Fruit fly (Drosophila melanogaster) whole organism, embryonic: ENCODE data around the gene CG32483.

Source experiments
- Ada2b ChIP-seq: fragments of 200-800 bp; sonication (Bioruptor generic); IDR thresholded peaks from 2 replicates; pipeline ENCODE4 v1.3.6; 2022; ENCODE audit warnings: missing biosample characterization, missing genetic modification characterization
- Bgb ChIP-seq: fragments of 200-800 bp; sonication (Bioruptor generic); IDR thresholded peaks from 2 replicates; pipeline ENCODE4 v1.3.6; 2022; ENCODE audit warnings: missing biosample characterization, missing genetic modification characterization; ENCODE audit not compliant: partially characterized antibody
- BtbVII ChIP-seq: fragments of 200-800 bp; sonication (Bioruptor generic); optimal IDR thresholded peaks from 3 replicates; lab custom pipeline; 2017; ENCODE audit warnings: missing biosample characterization, mild to moderate bottlenecking, missing genetic modification characterization
- CG12104 ChIP-seq: fragments of 200-800 bp; sonication (Bioruptor generic); optimal IDR thresholded peaks from 3 replicates; lab custom pipeline; 2016; ENCODE audit warnings: missing biosample characterization, missing genetic modification characterization
- CG12659 ChIP-seq: fragments of 200-800 bp; sonication (Bioruptor generic); optimal IDR thresholded peaks from 3 replicates; lab custom pipeline; 2017; ENCODE audit warnings: mild to moderate bottlenecking, missing biosample characterization, missing genetic modification reagents, missing genetic modification characterization
- CG13424 ChIP-seq: fragments of 200-800 bp; sonication (Bioruptor generic); optimal IDR thresholded peaks from 2 replicates; lab custom pipeline; 2019; ENCODE audit warnings: missing biosample characterization, mild to moderate bottlenecking, missing genetic modification characterization, moderate library complexity
- CG13775 ChIP-seq: fragments of 200-800 bp; sonication (Bioruptor generic); optimal IDR thresholded peaks from 3 replicates; lab custom pipeline; 2017; ENCODE audit warnings: missing biosample characterization, mild to moderate bottlenecking, missing genetic modification characterization
- CG14050 ChIP-seq: fragments of 200-800 bp; sonication (Bioruptor generic); IDR thresholded peaks from 3 replicates; pipeline ENCODE4 v1.3.6; 2022; ENCODE audit warnings: missing biosample characterization, missing genetic modification characterization
- CG1602 ChIP-seq: fragments of 200-800 bp; sonication (Bioruptor generic); optimal IDR thresholded peaks from 3 replicates; lab custom pipeline; 2016; ENCODE audit warnings: missing biosample characterization, missing genetic modification characterization
- CG16863 ChIP-seq: fragments of 200-800 bp; sonication (Bioruptor generic); optimal IDR thresholded peaks from 3 replicates; lab custom pipeline; 2016; ENCODE audit warnings: missing biosample characterization, missing genetic modification characterization
- CG18011 ChIP-seq: fragments of 200-800 bp; sonication (Bioruptor generic); optimal IDR thresholded peaks from 2 replicates; lab custom pipeline; 2017; ENCODE audit warnings: missing biosample characterization, missing genetic modification characterization, mild to moderate bottlenecking, moderate library complexity, missing genotype
- CG2678 ChIP-seq: fragments of 200-800 bp; sonication (Bioruptor generic); optimal IDR thresholded peaks from 3 replicates; lab custom pipeline; 2019; ENCODE audit warnings: missing biosample characterization, mild to moderate bottlenecking, missing genetic modification characterization, moderate library complexity
- CG3163 ChIP-seq: fragments of 200-800 bp; sonication (Bioruptor generic); optimal IDR thresholded peaks from 3 replicates; lab custom pipeline; 2016; ENCODE audit warnings: missing biosample characterization, missing genetic modification characterization
- CG3838 ChIP-seq: fragments of 200-800 bp; sonication (Bioruptor generic); optimal IDR thresholded peaks from 3 replicates; lab custom pipeline; 2016; ENCODE audit warnings: missing biosample characterization, missing genetic modification characterization
- CG5953 ChIP-seq: fragments of 200-800 bp; sonication (Bioruptor generic); IDR thresholded peaks from 2 replicates; pipeline ENCODE4 v1.3.6; 2022; ENCODE audit warnings: missing biosample characterization, missing genetic modification characterization
- CG6654 ChIP-seq: fragments of 200-800 bp; sonication (Bioruptor generic); optimal IDR thresholded peaks from 2 replicates; lab custom pipeline; 2017; ENCODE audit warnings: missing biosample characterization, mild to moderate bottlenecking, missing genetic modification characterization
- CG6791 ChIP-seq: fragments of 200-800 bp; sonication (Bioruptor generic); IDR thresholded peaks from 3 replicates; pipeline ENCODE4 v1.3.6; 2022; ENCODE audit warnings: missing biosample characterization, missing genetic modification characterization; ENCODE audit not compliant: partially characterized antibody
- CG6813 ChIP-seq: fragments of 200-800 bp; sonication (Bioruptor generic); optimal IDR thresholded peaks from 2 replicates; lab custom pipeline; 2017; ENCODE audit warnings: missing biosample characterization, missing genetic modification characterization, mild to moderate bottlenecking, moderate library complexity, missing genetic modification reagents
- CTCF ChIP-seq: fragments of 200-800 bp; sonication (Bioruptor generic); optimal IDR thresholded peaks from 2 replicates; lab custom pipeline; 2017; ENCODE audit warnings: missing biosample characterization, mild to moderate bottlenecking, missing genetic modification characterization, moderate library complexity
- Dfd ChIP-seq, 2 experiments: fragments of >200 bp; optimal IDR thresholded peaks; 2 replicates each; lab custom pipeline; 2017; ENCODE audit warnings: missing biosample characterization in 2 of 2, missing genetic modification characterization in 2 of 2
- Dll ChIP-seq: fragments of 200-800 bp; sonication (Bioruptor generic); IDR thresholded peaks from 4 replicates; pipeline ENCODE4 v1.3.6; 2022; ENCODE audit warnings: missing biosample characterization, missing genetic modification characterization; ENCODE audit not compliant: partially characterized antibody
- ERR ChIP-seq: fragments of 200-800 bp; sonication (Bioruptor generic); optimal IDR thresholded peaks from 2 replicates; lab custom pipeline; 2016; ENCODE audit warnings: missing biosample characterization, missing genetic modification characterization
- Fer1 ChIP-seq: fragments of 200-800 bp; sonication (Bioruptor generic); optimal IDR thresholded peaks from 2 replicates; lab custom pipeline; 2017; ENCODE audit warnings: missing biosample characterization, mild to moderate bottlenecking, missing genetic modification characterization
- H2.0 ChIP-seq: fragments of 200-800 bp; sonication (Bioruptor generic); IDR thresholded peaks from 2 replicates; pipeline ENCODE4 v1.3.6; 2022; ENCODE audit warnings: missing biosample characterization, missing genetic modification characterization
- Hand ChIP-seq: fragments of 200-800 bp; sonication (Bioruptor generic); optimal IDR thresholded peaks from 2 replicates; lab custom pipeline; 2017; ENCODE audit warnings: mild to moderate bottlenecking, missing biosample characterization, missing genetic modification reagents, missing genetic modification characterization
- HmgZ ChIP-seq: fragments of 200-800 bp; sonication (Bioruptor generic); optimal IDR thresholded peaks from 2 replicates; lab custom pipeline; 2018; ENCODE audit warnings: missing biosample characterization, mild to moderate bottlenecking, missing genetic modification characterization
- Lim3 ChIP-seq: fragments of 200-800 bp; sonication (Bioruptor generic); IDR thresholded peaks from 2 replicates; pipeline ENCODE4 v1.3.6; 2022; ENCODE audit warnings: missing biosample characterization, missing genetic modification characterization
- Myb ChIP-seq: fragments of 200-800 bp; sonication (Bioruptor generic); optimal IDR thresholded peaks from 2 replicates; lab custom pipeline; 2016; ENCODE audit warnings: missing biosample characterization, missing genetic modification characterization
- Poxn ChIP-seq: fragments of 200-800 bp; sonication (Bioruptor generic); IDR thresholded peaks from 2 replicates; pipeline ENCODE4 v1.3.6; 2022; ENCODE audit warnings: missing biosample characterization, missing genetic modification characterization
- Scr ChIP-seq: fragments of 200-800 bp; sonication (Bioruptor generic); IDR thresholded peaks from 2 replicates; pipeline ENCODE4 v1.3.6; 2022; ENCODE audit warnings: missing biosample characterization, missing genetic modification characterization; ENCODE audit not compliant: partially characterized antibody
- Stat92E ChIP-seq, 3 experiments: fragments of >200 bp in 2 of 3; fragments of 200-800 bp in 1 of 3; sonication (Bioruptor generic) in 1 of 3; optimal IDR thresholded peaks; 2 replicates each; lab custom pipeline; 2017 to 2019; ENCODE audit warnings: missing biosample characterization in 3 of 3, missing genetic modification characterization in 3 of 3, mild to moderate bottlenecking in 1 of 3, moderate library complexity in 1 of 3
- amos ChIP-seq: fragments of 200-800 bp; sonication (Bioruptor generic); IDR thresholded peaks from 2 replicates; pipeline ENCODE4 v1.3.6; 2022; ENCODE audit warnings: missing biosample characterization, missing genetic modification characterization; ENCODE audit not compliant: partially characterized antibody
- ap ChIP-seq: fragments of 200-800 bp; sonication (Bioruptor generic); IDR thresholded peaks from 2 replicates; pipeline ENCODE4 v1.3.6; 2022; ENCODE audit warnings: missing biosample characterization, missing genetic modification characterization
- bbx ChIP-seq: fragments of 200-800 bp; sonication (Bioruptor generic); IDR thresholded peaks from 2 replicates; pipeline ENCODE4 v1.3.6; 2022; ENCODE audit warnings: missing biosample characterization, missing genetic modification characterization; ENCODE audit not compliant: partially characterized antibody
- caup ChIP-seq: fragments of 200-800 bp; sonication (Bioruptor generic); optimal IDR thresholded peaks from 3 replicates; lab custom pipeline; 2017; ENCODE audit warnings: missing biosample characterization, mild to moderate bottlenecking, missing genetic modification characterization, moderate library complexity; ENCODE audit not compliant: severe bottlenecking
- chinmo ChIP-seq: fragments of 200-800 bp; sonication (Bioruptor generic); IDR thresholded peaks from 4 replicates; pipeline ENCODE4 v1.3.6; 2022; ENCODE audit warnings: missing biosample characterization, missing genetic modification characterization; ENCODE audit not compliant: partially characterized antibody
- ci ChIP-seq: fragments of 200-800 bp; sonication (Bioruptor generic); IDR thresholded peaks from 3 replicates; pipeline ENCODE4 v1.3.6; 2022; ENCODE audit warnings: missing biosample characterization, missing genetic modification characterization
- crol ChIP-seq: fragments of 200-800 bp; sonication (Bioruptor generic); IDR thresholded peaks from 2 replicates; pipeline ENCODE4 v1.3.6; 2022; ENCODE audit warnings: missing biosample characterization, missing genetic modification characterization
- dmrt11E ChIP-seq: fragments of 200-800 bp; sonication (Bioruptor generic); optimal IDR thresholded peaks from 3 replicates; lab custom pipeline; 2018; ENCODE audit warnings: missing biosample characterization, mild to moderate bottlenecking, missing genetic modification characterization, moderate library complexity
- hbn ChIP-seq: fragments of 200-800 bp; sonication (Bioruptor generic); IDR thresholded peaks from 2 replicates; pipeline ENCODE4 v1.3.6; 2022; ENCODE audit warnings: missing biosample characterization, missing genetic modification characterization; ENCODE audit not compliant: partially characterized antibody
- ind ChIP-seq: fragments of 200-800 bp; sonication (Bioruptor generic); optimal IDR thresholded peaks from 3 replicates; lab custom pipeline; 2016; ENCODE audit warnings: missing biosample characterization, missing genetic modification characterization
- inv ChIP-seq: fragments of 200-800 bp; sonication (Bioruptor generic); IDR thresholded peaks from 2 replicates; pipeline ENCODE4 v1.3.6; 2022; ENCODE audit warnings: missing biosample characterization, missing genetic modification characterization; ENCODE audit not compliant: partially characterized antibody
- knrl ChIP-seq: fragments of 200-800 bp; sonication (Bioruptor generic); IDR thresholded peaks from 3 replicates; pipeline ENCODE4 v1.3.6; 2022; ENCODE audit warnings: missing biosample characterization, missing genetic modification characterization; ENCODE audit not compliant: partially characterized antibody
- lilli ChIP-seq: fragments of 200-800 bp; sonication (Bioruptor generic); optimal IDR thresholded peaks from 3 replicates; lab custom pipeline; 2016; ENCODE audit warnings: missing biosample characterization, missing genetic modification characterization
- rib ChIP-seq: fragments of 200-800 bp; sonication (Bioruptor generic); IDR thresholded peaks from 2 replicates; pipeline ENCODE4 v1.3.6; 2022; ENCODE audit warnings: missing biosample characterization, missing genetic modification characterization
- run ChIP-seq: fragments of 200-800 bp; sonication (Bioruptor generic); optimal IDR thresholded peaks from 3 replicates; lab custom pipeline; 2018; ENCODE audit warnings: missing biosample characterization, mild to moderate bottlenecking, missing genetic modification characterization
- sens ChIP-seq: fragments of 200-800 bp; sonication (Bioruptor generic); peaks from one replicate; lab custom pipeline; 2016; ENCODE audit warnings: missing biosample characterization, missing genetic modification characterization
- sob ChIP-seq: fragments of 200-800 bp; sonication (Bioruptor generic); IDR thresholded peaks from 2 replicates; pipeline ENCODE4 v1.3.6; 2022; ENCODE audit warnings: missing biosample characterization, missing genetic modification characterization
- sqz ChIP-seq: fragments of 200-800 bp; sonication (Bioruptor generic); optimal IDR thresholded peaks from 3 replicates; lab custom pipeline; 2018; ENCODE audit warnings: missing biosample characterization, mild to moderate bottlenecking, missing genetic modification characterization
- tin ChIP-seq: fragments of 200-800 bp; sonication (Bioruptor generic); optimal IDR thresholded peaks from 3 replicates; lab custom pipeline; 2016; ENCODE audit warnings: missing biosample characterization, missing genetic modification characterization
- wor ChIP-seq: fragments of 200-800 bp; sonication (Bioruptor generic); IDR thresholded peaks from 2 replicates; pipeline ENCODE4 v1.3.6; 2022; ENCODE audit warnings: missing biosample characterization, missing genetic modification characterization

CG32483 gene

dm6 chr3L:652637-653036 is 37.2 kb downstream of the CG32483 start, which contains the start of gene CG3402 (continued):
- TF ChIP-seq hbn (GFP tag; lab: Robert Waterston, UW) (peak; percentile 67), sqz (GFP tag; lab: Kevin White, UChicago) (no peak), ci (GFP tag; lab: Robert Waterston, UW) (no peak), ind (GFP tag; lab: Kevin White, UChicago) (no peak), HmgZ (tag; lab: Kevin White, UChicago) (peak; percentile 26), Dll (GFP tag; lab: Robert Waterston, UW) (peak; percentile 81), Lim3 (GFP tag; lab: Robert Waterston, UW) (no peak), CG13424 (no peak), CG16863 (GFP tag; lab: Kevin White, UChicago) (no peak), run (tag; lab: Kevin White, UChicago) (no peak), ERR (GFP tag; lab: Kevin White, UChicago) (no peak), sob (GFP tag; lab: Robert Waterston, UW) (0 out of 2 replicates have a peak, but pooled peaks have one; percentile 9), chinmo (GFP tag; lab: Robert Waterston, UW) (peak; percentile 77; the same call in 2 of the 4 replicates), CG12104 (GFP tag; lab: Kevin White, UChicago) (no peak), caup (GFP tag; lab: Kevin White, UChicago) (no peak), knrl (GFP tag; lab: Robert Waterston, UW) (peak; percentile 54; the same call in 1 of the 3 replicates), CG6654 (GFP tag; lab: Kevin White, UChicago) (no peak), CG14050 (no peak), Myb (GFP tag; lab: Kevin White, UChicago) (no peak), ap (GFP tag; lab: Robert Waterston, UW) (no peak), Scr (GFP tag; lab: Robert Waterston, UW) (peak; percentile 76), rib (GFP tag; lab: Robert Waterston, UW) (no peak), CG18011 (no peak), bbx (GFP tag; lab: Robert Waterston, UW) (peak; percentile 66; the same call in 1 of the 2 replicates), CG13775 (GFP tag; lab: Kevin White, UChicago) (no peak), Ada2b (GFP tag; lab: Robert Waterston, UW) (no peak), CG1602 (GFP tag; lab: Kevin White, UChicago) (no peak), wor (no peak), H2.0 (no peak), Stat92E (GFP tag; optimal IDR thresholded peaks at IDR 0.05; lab: Kevin White, UChicago) (no peak), dmrt11E (tag; lab: Kevin White, UChicago) (no peak), Hand (no peak), tin (no peak), CG6813 (GFP tag; lab: Kevin White, UChicago) (no peak), CG2678 (no peak), Dfd (GFP tag; optimal IDR thresholded peaks at IDR 0.05; lab: Kevin White, UChicago) (no peak), Poxn (GFP tag; lab: Robert Waterston, UW) (no peak), Bgb (peak; percentile 73), lilli (GFP tag; lab: Kevin White, UChicago) (no peak), CG3838 (GFP tag; lab: Kevin White, UChicago) (no peak), crol (GFP tag; lab: Robert Waterston, UW) (no peak), sens (no peak), CG5953 (GFP tag; lab: Robert Waterston, UW) (no peak), CG12659 (GFP tag; lab: Kevin White, UChicago) (no peak), Fer1 (GFP tag; lab: Kevin White, UChicago) (peak; percentile 7), CG6791 (GFP tag; lab: Robert Waterston, UW) (peak; percentile 63; the same call in 2 of the 3 replicates), amos (peak; percentile 74), CG3163 (GFP tag; lab: Kevin White, UChicago) (no peak), BtbVII (no peak), CTCF (GFP tag; lab: Kevin White, UChicago) (no peak), inv (no peak; the same call in none of the 2 replicates)
